Fruit fly (Drosophila melanogaster): ENCODE results near the gene Mnat9.

The Mnat9 gene

dm6 chr3R:31608030-31608429, 7.9 kb downstream of the Mnat9 start (continued):
- TF ChIP-seq CG6765 (GFP tag; optimal IDR thresholded peaks at IDR 0.05): no peak
- peak; percentile 43 for TF ChIP-seq Asciz (GFP tag; optimal IDR thresholded peaks at IDR 0.05)
- no peak for TF ChIP-seq CG31365 (tag; optimal IDR thresholded peaks at IDR 0.05)
- no peak for TF ChIP-seq cg (GFP tag; optimal IDR thresholded peaks at IDR 0.05)
- no peak for TF ChIP-seq toy (GFP tag; IDR thresholded peaks at IDR 0.05)
- no peak for TF ChIP-seq slou (GFP tag; optimal IDR thresholded peaks at IDR 0.05)
- TF ChIP-seq aop (GFP tag; IDR thresholded peaks at IDR 0.05): no peak
- TF ChIP-seq CG18619 (GFP tag; optimal IDR thresholded peaks at IDR 0.05): peak; percentile 8
- no peak for TF ChIP-seq sob (GFP tag; IDR thresholded peaks at IDR 0.05)
- TF ChIP-seq Abd-B (GFP tag; optimal IDR thresholded peaks at IDR 0.05): no peak
- TF ChIP-seq Jarid2 (GFP tag; optimal IDR thresholded peaks at IDR 0.05): no peak
- peak; percentile 32 for TF ChIP-seq CG18599 (GFP tag; optimal IDR thresholded peaks at IDR 0.05)
- no peak for TF ChIP-seq Pdp1 (GFP tag; optimal IDR thresholded peaks at IDR 0.05)
- TF ChIP-seq Poxn (GFP tag; IDR thresholded peaks at IDR 0.05): no peak
- no peak for TF ChIP-seq fd96Cb (tag; optimal IDR thresholded peaks at IDR 0.05)
- TF ChIP-seq CG15696 (tag; optimal IDR thresholded peaks at IDR 0.05): peak; percentile 18
- TF ChIP-seq kni (GFP tag; optimal IDR thresholded peaks at IDR 0.05): no peak
- TF ChIP-seq Kr (GFP tag; optimal IDR thresholded peaks at IDR 0.05): peak; percentile 43
- TF ChIP-seq CG10267 (tag; optimal IDR thresholded peaks at IDR 0.05): no peak
- TF ChIP-seq sr (GFP tag; IDR thresholded peaks at IDR 0.05): no peak
- TF ChIP-seq CG7556 (GFP tag; optimal IDR thresholded peaks at IDR 0.05): no peak
- no peak for TF ChIP-seq CG18476 (GFP tag; optimal IDR thresholded peaks at IDR 0.05)
- no peak for TF ChIP-seq Lhr (GFP tag; optimal IDR thresholded peaks at IDR 0.05)
- TF ChIP-seq Hmr (GFP tag; optimal IDR thresholded peaks at IDR 0.05): peak; percentile 30
- no peak for TF ChIP-seq Hr39 (optimal IDR thresholded peaks at IDR 0.05)
- TF ChIP-seq jigr1 (GFP tag; IDR thresholded peaks at IDR 0.05): no peak
- TF ChIP-seq lmd (GFP tag; IDR thresholded peaks at IDR 0.05): no peak
- no peak for TF ChIP-seq sqz (GFP tag; optimal IDR thresholded peaks at IDR 0.05)
- TF ChIP-seq CG30020 (tag; optimal IDR thresholded peaks at IDR 0.05): no peak
- no peak for TF ChIP-seq run (tag; optimal IDR thresholded peaks at IDR 0.05)
- no peak for TF ChIP-seq ara (GFP tag; IDR thresholded peaks at IDR 0.05)
- no peak for TF ChIP-seq HLHmδ (GFP tag; optimal IDR thresholded peaks at IDR 0.05)
- no peak for TF ChIP-seq mirr (GFP tag; optimal IDR thresholded peaks at IDR 0.05)
- peak in 1 of 2 experiments; percentile 53 for TF ChIP-seq eve (GFP tag; optimal IDR thresholded peaks at IDR 0.05)
- peak; percentile 56 for TF ChIP-seq B-H2 (GFP tag; optimal IDR thresholded peaks at IDR 0.05)
- TF ChIP-seq CG14860 (GFP tag; IDR thresholded peaks at IDR 0.05; ENCODE audit: partially characterized antibody): no peak
- TF ChIP-seq ssp (GFP tag; IDR thresholded peaks at IDR 0.05): no peak
- TF ChIP-seq Dp (GFP tag; optimal IDR thresholded peaks at IDR 0.05): no peak
- TF ChIP-seq CG2678 (tag; optimal IDR thresholded peaks at IDR 0.05): peak; percentile 17
- TF ChIP-seq CG8478 (optimal IDR thresholded peaks at IDR 0.05): no peak
- TF ChIP-seq CG11723 (GFP tag; optimal IDR thresholded peaks at IDR 0.05): peak; percentile 9
- no peak for TF ChIP-seq CG6272 (GFP tag; IDR thresholded peaks at IDR 0.05)
- no peak for TF ChIP-seq CG6254 (GFP tag; optimal IDR thresholded peaks at IDR 0.05)
- TF ChIP-seq gce (GFP tag; IDR thresholded peaks at IDR 0.05): no peak
- TF ChIP-seq CG31224 (GFP tag; IDR thresholded peaks at IDR 0.05): no peak
- TF ChIP-seq CG11247 (GFP tag; IDR thresholded peaks at IDR 0.05): no peak
- no peak for TF ChIP-seq slp2 (GFP tag; optimal IDR thresholded peaks at IDR 0.05)

Data from whole organism, embryonic.